Fruit fly (Drosophila melanogaster) whole organism, embryonic: ENCODE measurements around the gene wam.

Experiments
- Aef1 ChIP-seq: fragments of 200-800 bp; sonication (Bioruptor generic); IDR thresholded peaks from 3 replicates; pipeline ENCODE4 v1.3.6; 2022; ENCODE audit warnings: missing biosample characterization, missing genetic modification characterization
- CG10147 ChIP-seq: fragments of 200-800 bp; sonication (Bioruptor generic); optimal IDR thresholded peaks from 2 replicates; lab custom pipeline; 2019; ENCODE audit warnings: missing biosample characterization, mild to moderate bottlenecking, missing genetic modification characterization, moderate library complexity
- CG10543 ChIP-seq: fragments of 200-800 bp; sonication (Bioruptor generic); optimal IDR thresholded peaks from 3 replicates; lab custom pipeline; 2017; ENCODE audit warnings: missing biosample characterization, mild to moderate bottlenecking, missing genetic modification characterization, moderate library complexity
- CG10979 ChIP-seq: fragments of 200-800 bp; sonication (Bioruptor generic); optimal IDR thresholded peaks from 2 replicates; lab custom pipeline; 2018; ENCODE audit warnings: missing biosample characterization, mild to moderate bottlenecking, missing genetic modification characterization, moderate library complexity
- CG11723 ChIP-seq: fragments of 200-800 bp; sonication (Bioruptor generic); optimal IDR thresholded peaks from 2 replicates; lab custom pipeline; 2017; ENCODE audit warnings: missing biosample characterization, mild to moderate bottlenecking, missing genetic modification characterization
- CG12299 ChIP-seq: fragments of 200-800 bp; sonication (Bioruptor generic); optimal IDR thresholded peaks from 2 replicates; lab custom pipeline; 2018; ENCODE audit warnings: missing biosample characterization, mild to moderate bottlenecking, missing genetic modification characterization
- CG13123 ChIP-seq: fragments of 200-800 bp; sonication (Bioruptor generic); optimal IDR thresholded peaks from 2 replicates; lab custom pipeline; 2016; ENCODE audit warnings: missing biosample characterization, missing genetic modification characterization
- CG13287 ChIP-seq: fragments of 200-800 bp; sonication (Bioruptor generic); IDR thresholded peaks from 2 replicates; pipeline ENCODE4 v1.3.6; 2022; ENCODE audit warnings: missing biosample characterization, missing genetic modification characterization; ENCODE audit not compliant: partially characterized antibody
- CG14050 ChIP-seq: fragments of 200-800 bp; sonication (Bioruptor generic); IDR thresholded peaks from 3 replicates; pipeline ENCODE4 v1.3.6; 2022; ENCODE audit warnings: missing biosample characterization, missing genetic modification characterization
- CG15073 ChIP-seq: fragments of 200-800 bp; sonication (Bioruptor generic); optimal IDR thresholded peaks from 2 replicates; lab custom pipeline; 2016; ENCODE audit warnings: missing biosample characterization, missing genetic modification characterization
- CG16863 ChIP-seq: fragments of 200-800 bp; sonication (Bioruptor generic); optimal IDR thresholded peaks from 3 replicates; lab custom pipeline; 2016; ENCODE audit warnings: missing biosample characterization, missing genetic modification characterization
- CG17385 ChIP-seq: fragments of 200-800 bp; sonication (Bioruptor generic); optimal IDR thresholded peaks from 3 replicates; lab custom pipeline; 2018; ENCODE audit warnings: missing biosample characterization, mild to moderate bottlenecking, missing genetic modification characterization
- CG2199 ChIP-seq: fragments of 200-800 bp; sonication (Bioruptor generic); IDR thresholded peaks from 3 replicates; pipeline ENCODE4 v1.3.6; 2022; ENCODE audit warnings: missing biosample characterization, missing genetic modification characterization
- CG2712 ChIP-seq: fragments of 200-800 bp; optimal IDR thresholded peaks from 3 replicates; lab custom pipeline; 2019; ENCODE audit warnings: missing biosample characterization, mild to moderate bottlenecking, missing genetic modification characterization, moderate library complexity
- CG30020 ChIP-seq: fragments of 200-800 bp; optimal IDR thresholded peaks from 2 replicates; lab custom pipeline; 2019; ENCODE audit warnings: missing biosample characterization, mild to moderate bottlenecking, missing genetic modification characterization, moderate library complexity
- CG30403 ChIP-seq: fragments of 200-800 bp; sonication (Bioruptor generic); optimal IDR thresholded peaks from 3 replicates; lab custom pipeline; 2016; ENCODE audit warnings: missing biosample characterization, missing genetic modification characterization
- CG32532 ChIP-seq: fragments of 200-800 bp; sonication (Bioruptor generic); IDR thresholded peaks from 2 replicates; pipeline ENCODE4 v1.3.6; 2022; ENCODE audit warnings: missing biosample characterization, missing genetic modification characterization
- CG4328 ChIP-seq: fragments of 200-800 bp; sonication (Bioruptor generic); optimal IDR thresholded peaks from 3 replicates; lab custom pipeline; 2017; ENCODE audit warnings: missing biosample characterization, missing genetic modification reagents, missing genetic modification characterization
- CG7372 ChIP-seq: fragments of 200-800 bp; sonication (Bioruptor generic); IDR thresholded peaks from 2 replicates; pipeline ENCODE4 v1.3.6; 2022; ENCODE audit warnings: missing biosample characterization, missing genetic modification characterization
- CG8089 ChIP-seq: fragments of 200-800 bp; sonication (Bioruptor generic); optimal IDR thresholded peaks from 3 replicates; lab custom pipeline; 2016; ENCODE audit warnings: missing biosample characterization, missing genetic modification characterization
- CG9876 ChIP-seq: fragments of 200-800 bp; sonication (Bioruptor generic); optimal IDR thresholded peaks from 2 replicates; lab custom pipeline; 2016; ENCODE audit warnings: missing biosample characterization, missing genetic modification characterization
- CG9932 ChIP-seq: fragments of 200-800 bp; sonication (Bioruptor generic); IDR thresholded peaks from 2 replicates; pipeline ENCODE4 v1.3.6; 2022; ENCODE audit warnings: missing biosample characterization, missing genetic modification characterization
- CrebB ChIP-seq: fragments of 200-800 bp; sonication (Bioruptor generic); optimal IDR thresholded peaks from 3 replicates; lab custom pipeline; 2018; ENCODE audit warnings: missing biosample characterization, mild to moderate bottlenecking, missing genetic modification characterization
- D ChIP-seq, 2 experiments: fragments of 200-800 bp in 1 of 2; fragments of >200 bp in 1 of 2; sonication (Bioruptor generic) in 1 of 2; optimal IDR thresholded peaks; 2 replicates in 1 of 2; 3 replicates in 1 of 2; lab custom pipeline; 2017; ENCODE audit warnings: mild to moderate bottlenecking in 1 of 2, missing biosample characterization in 1 of 2, missing genetic modification characterization in 1 of 2, missing genetic modification reagents in 1 of 2
- HLHmδ ChIP-seq: fragments of 200-800 bp; sonication (Bioruptor generic); optimal IDR thresholded peaks from 2 replicates; lab custom pipeline; 2018; ENCODE audit warnings: missing biosample characterization, mild to moderate bottlenecking, missing genetic modification characterization, moderate library complexity
- Hmr ChIP-seq: fragments of 200-800 bp; sonication (Bioruptor generic); optimal IDR thresholded peaks from 3 replicates; lab custom pipeline; 2017; ENCODE audit warnings: mild to moderate bottlenecking, missing biosample characterization, missing genetic modification reagents, missing genetic modification characterization
- MBD-R2 ChIP-seq: fragments of 200-800 bp; sonication (Bioruptor generic); IDR thresholded peaks from 2 replicates; pipeline ENCODE4 v1.3.6; 2022; ENCODE audit warnings: missing biosample characterization, missing genetic modification characterization
- Mad ChIP-seq: fragments of 200-800 bp; sonication (Bioruptor generic); optimal IDR thresholded peaks from 2 replicates; lab custom pipeline; 2016; ENCODE audit warnings: missing biosample characterization, missing genetic modification characterization
- NC2β ChIP-seq: fragments of 200-800 bp; sonication (Bioruptor generic); optimal IDR thresholded peaks from 2 replicates; lab custom pipeline; 2016; ENCODE audit warnings: missing biosample characterization, missing genetic modification characterization
- Oli ChIP-seq: fragments of 200-800 bp; sonication (Bioruptor generic); optimal IDR thresholded peaks from 2 replicates; lab custom pipeline; 2018; ENCODE audit warnings: missing biosample characterization, mild to moderate bottlenecking, missing genetic modification characterization, moderate library complexity
- Optix ChIP-seq: fragments of 200-800 bp; sonication (Bioruptor generic); IDR thresholded peaks from 3 replicates; pipeline ENCODE4 v1.3.6; 2022; ENCODE audit warnings: missing biosample characterization, missing genetic modification characterization
- Ravus ChIP-seq: fragments of 200-800 bp; sonication (Bioruptor generic); IDR thresholded peaks from 2 replicates; pipeline ENCODE4 v1.3.6; 2022; ENCODE audit warnings: missing biosample characterization, missing genetic modification characterization
- Xbp1 ChIP-seq: fragments of 200-800 bp; sonication (Bioruptor generic); optimal IDR thresholded peaks from 3 replicates; lab custom pipeline; 2016; ENCODE audit warnings: missing biosample characterization, mild to moderate bottlenecking, missing genetic modification characterization
- btn ChIP-seq: fragments of 200-800 bp; sonication (Bioruptor generic); optimal IDR thresholded peaks from 2 replicates; lab custom pipeline; 2016; ENCODE audit warnings: missing biosample characterization, missing genetic modification characterization
- cas ChIP-seq: fragments of 200-800 bp; sonication (Bioruptor generic); IDR thresholded peaks from 2 replicates; pipeline ENCODE4 v1.3.6; 2022; ENCODE audit warnings: missing biosample characterization, missing genetic modification characterization
- croc ChIP-seq: fragments of 200-800 bp; sonication (Bioruptor generic); conservative IDR thresholded peaks from 3 replicates; pipeline ENCODE4 v1.3.6; 2022; ENCODE audit warnings: missing biosample characterization, missing genetic modification characterization
- da ChIP-seq: fragments of 200-800 bp; sonication (Bioruptor generic); optimal IDR thresholded peaks from 2 replicates; lab custom pipeline; 2016; ENCODE audit warnings: missing biosample characterization, missing genetic modification characterization
- ems ChIP-seq: fragments of 200-800 bp; sonication (Bioruptor generic); optimal IDR thresholded peaks from 3 replicates; lab custom pipeline; 2016; ENCODE audit warnings: missing biosample characterization, missing genetic modification characterization
- esg ChIP-seq: fragments of 200-800 bp; sonication (Bioruptor generic); conservative IDR thresholded peaks from 2 replicates; pipeline ENCODE4 v1.3.6; 2022; ENCODE audit warnings: missing biosample characterization, missing genetic modification characterization
- eyg ChIP-seq: fragments of 200-800 bp; sonication (Bioruptor generic); optimal IDR thresholded peaks from 3 replicates; lab custom pipeline; 2016; ENCODE audit warnings: missing biosample characterization, missing genetic modification characterization
- fd3F ChIP-seq: fragments of 200-800 bp; sonication (Bioruptor generic); optimal IDR thresholded peaks from 2 replicates; lab custom pipeline; 2018; ENCODE audit warnings: missing biosample characterization, mild to moderate bottlenecking, missing genetic modification characterization, moderate library complexity
- fd96Cb ChIP-seq: fragments of 200-800 bp; sonication (Bioruptor generic); optimal IDR thresholded peaks from 2 replicates; lab custom pipeline; 2018; ENCODE audit warnings: missing biosample characterization, mild to moderate bottlenecking, missing genetic modification characterization, moderate library complexity
- ken ChIP-seq: fragments of 200-800 bp; sonication (Bioruptor generic); IDR thresholded peaks from 3 replicates; pipeline ENCODE4 v1.3.6; 2022; ENCODE audit warnings: missing biosample characterization, missing genetic modification characterization
- knrl ChIP-seq: fragments of 200-800 bp; sonication (Bioruptor generic); IDR thresholded peaks from 3 replicates; pipeline ENCODE4 v1.3.6; 2022; ENCODE audit warnings: missing biosample characterization, missing genetic modification characterization; ENCODE audit not compliant: partially characterized antibody
- pan ChIP-seq, 4 experiments: fragments of >200 bp in 3 of 4; fragments of 200-800 bp in 1 of 4; sonication (Bioruptor generic) in 1 of 4; optimal IDR thresholded peaks in 3 of 4; IDR thresholded peaks in 1 of 4; 2 replicates each; pipeline versions ENCODE4 v1.3.6 to Lab custom; 2017 to 2022; ENCODE audit warnings: missing biosample characterization in 2 of 4, missing genetic modification characterization in 2 of 4, mixed read lengths in 1 of 4
- pfk ChIP-seq: fragments of 200-800 bp; sonication (Bioruptor generic); optimal IDR thresholded peaks from 2 replicates; lab custom pipeline; 2018; ENCODE audit warnings: missing biosample characterization, mild to moderate bottlenecking, missing genetic modification characterization, moderate library complexity
- sr ChIP-seq: fragments of 200-800 bp; sonication (Bioruptor generic); IDR thresholded peaks from 3 replicates; pipeline ENCODE4 v1.3.6; 2022; ENCODE audit warnings: missing biosample characterization, missing genetic modification characterization
- tgo ChIP-seq: fragments of 200-800 bp; sonication (Bioruptor generic); IDR thresholded peaks from 3 replicates; pipeline ENCODE4 v1.3.6; 2022; ENCODE audit warnings: missing biosample characterization, missing genetic modification characterization
- twi ChIP-seq: fragments of 200-800 bp; optimal IDR thresholded peaks from 2 replicates; lab custom pipeline; 2019; ENCODE audit warnings: missing biosample characterization, mild to moderate bottlenecking, missing genetic modification characterization, moderate library complexity

wam gene

dm6 chr3R:23293066-23293777, 5.4 kb upstream of the wam start (continued):
- no peak for TF ChIP-seq CG30020 (tag; lab: Kevin White, UChicago)
- TF ChIP-seq ems (GFP tag; lab: Kevin White, UChicago), result no peak
- TF ChIP-seq CG7372 (GFP tag; lab: Robert Waterston, UW), result no peak
- TF ChIP-seq btn (GFP tag; lab: Kevin White, UChicago), result no peak
- no peak for TF ChIP-seq CG8089 (GFP tag; lab: Kevin White, UChicago)
- no peak for TF ChIP-seq CG2199 (GFP tag; lab: Robert Waterston, UW)
- TF ChIP-seq twi (tag; lab: Kevin White, UChicago), result no peak
- no peak for TF ChIP-seq cas (GFP tag; lab: Robert Waterston, UW)
- TF ChIP-seq tgo, result peak; percentile 70
- no peak for TF ChIP-seq Hmr (GFP tag; lab: Kevin White, UChicago)
- TF ChIP-seq Ravus (GFP tag; lab: Robert Waterston, UW), result no peak
- TF ChIP-seq CG10979 (tag; lab: Kevin White, UChicago), result peak; percentile 70
- TF ChIP-seq croc (GFP tag; lab: Robert Waterston, UW), result peak; percentile 45
- TF ChIP-seq sr (GFP tag; lab: Robert Waterston, UW), result peak; percentile 48; the same call in 2 of the 3 replicates
- peak; percentile 38 for TF ChIP-seq Oli (tag; lab: Kevin White, UChicago)
- TF ChIP-seq fd3F (GFP tag; lab: Kevin White, UChicago), result no peak
- TF ChIP-seq CG14050 (GFP tag; lab: Robert Waterston, UW), result peak; percentile 51; the same call in 2 of the 3 replicates
- TF ChIP-seq CG30403 (GFP tag; lab: Kevin White, UChicago), result peak; percentile 58
- peak; percentile 85 for TF ChIP-seq CG2712 (tag; lab: Kevin White, UChicago)
- no peak for TF ChIP-seq eyg (GFP tag; lab: Kevin White, UChicago)
- peak; percentile 48 for TF ChIP-seq CG10543 (GFP tag; lab: Kevin White, UChicago)
- TF ChIP-seq MBD-R2 (GFP tag; lab: Robert Waterston, UW), result no peak
- TF ChIP-seq CG10147 (GFP tag; lab: Kevin White, UChicago), result no peak
- TF ChIP-seq CG13123 (GFP tag; lab: Kevin White, UChicago), result no peak
- TF ChIP-seq Optix (GFP tag; lab: Robert Waterston, UW), result no peak; the same call in 2 of the 3 replicates
- no peak for TF ChIP-seq CG15073 (GFP tag; lab: Kevin White, UChicago)
- TF ChIP-seq pan (optimal IDR thresholded peaks at IDR 0.05; lab: Kevin White, UChicago), result no peak
- peak in 1 of 2 experiments; percentile 66 for TF ChIP-seq pan (GFP tag; optimal IDR thresholded peaks at IDR 0.05 in 1 of 2, IDR thresholded peaks at IDR 0.05 in 1 of 2)
- TF ChIP-seq CG4328 (GFP tag; lab: Kevin White, UChicago), result no peak
- TF ChIP-seq CrebB (tag; lab: Kevin White, UChicago), result no peak
- TF ChIP-seq CG9932 (GFP tag; lab: Robert Waterston, UW), result no peak
- TF ChIP-seq D (optimal IDR thresholded peaks at IDR 0.05; lab: Kevin White, UChicago), result no peak
- TF ChIP-seq D (GFP tag; optimal IDR thresholded peaks at IDR 0.05; lab: Kevin White, UChicago), result peak; percentile 46
- no peak for TF ChIP-seq pfk (GFP tag; lab: Kevin White, UChicago)
- no peak for TF ChIP-seq da (GFP tag; lab: Kevin White, UChicago)
- TF ChIP-seq HLHmδ (GFP tag; lab: Kevin White, UChicago), result no peak
- TF ChIP-seq CG16863 (GFP tag; lab: Kevin White, UChicago), result no peak
- peak; percentile 49 for TF ChIP-seq fd96Cb (tag; lab: Kevin White, UChicago)
- TF ChIP-seq CG32532 (GFP tag; lab: Robert Waterston, UW), result 0 out of 2 replicates have a peak, but pooled peaks have one; percentile 18
- no peak; the same call in 1 of the 2 replicates for TF ChIP-seq esg
- TF ChIP-seq CG11723 (GFP tag; lab: Kevin White, UChicago), result no peak
- TF ChIP-seq NC2β (GFP tag; lab: Kevin White, UChicago), result no peak
- no peak for TF ChIP-seq CG9876 (GFP tag; lab: Kevin White, UChicago)
- peak; percentile 31 for TF ChIP-seq Mad (GFP tag; lab: Kevin White, UChicago)
- peak; percentile 11; the same call in 1 of the 3 replicates for TF ChIP-seq ken (GFP tag; lab: Robert Waterston, UW)
- peak; percentile 56 for TF ChIP-seq Aef1 (GFP tag; lab: Robert Waterston, UW)
- no peak for TF ChIP-seq knrl (GFP tag; lab: Robert Waterston, UW)
- peak; percentile 31 for TF ChIP-seq CG17385 (GFP tag; lab: Kevin White, UChicago)
- no peak for TF ChIP-seq CG12299 (tag; lab: Kevin White, UChicago)
- TF ChIP-seq Xbp1 (GFP tag; lab: Kevin White, UChicago), result peak; percentile 61
- peak; percentile 61; the same call in 1 of the 2 replicates for TF ChIP-seq CG13287
